Worm (Caenorhabditis elegans): ENCODE measurements around the gene best-9.
A peak's percentile ranks its signal among the peaks of the same experiment; 100 is the strongest.

best-9 gene

DNA sequence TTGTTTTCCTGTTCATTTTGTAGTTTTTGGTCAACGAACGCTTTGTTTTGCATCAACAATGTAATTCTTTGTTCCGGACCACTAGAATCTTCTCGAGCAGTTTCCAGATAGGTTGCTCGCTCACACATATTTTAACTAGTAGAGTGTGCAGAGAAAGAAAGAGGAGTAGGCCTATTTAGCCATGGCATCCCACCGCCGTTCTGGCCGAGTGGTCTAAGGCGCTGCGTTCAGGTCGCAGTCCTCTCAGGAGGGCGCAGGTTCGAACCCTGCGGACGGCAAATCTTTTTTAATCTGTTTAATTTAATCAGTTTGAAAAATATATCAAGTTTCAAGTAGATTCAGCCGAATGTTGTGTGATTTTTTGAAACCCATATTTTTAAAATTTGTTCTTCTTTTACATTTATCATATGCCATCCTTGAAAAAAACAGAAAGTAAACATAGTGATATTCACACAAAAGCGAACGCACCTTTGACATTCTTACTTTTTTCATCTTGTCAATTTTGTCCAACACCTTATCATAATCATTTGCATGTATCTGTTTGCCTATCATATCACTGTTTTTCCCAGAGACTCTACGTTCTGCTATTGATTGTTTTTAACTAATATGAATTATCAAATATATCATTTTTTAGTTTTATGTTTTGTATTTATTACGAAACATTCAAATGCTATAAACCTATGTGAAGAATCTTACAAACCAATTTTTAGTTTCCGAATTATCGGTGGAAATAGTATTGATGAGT lies 3.7 kb upstream of the best-9 start, which contains the start of gene try-3 (continued):
- peak; percentile 73 for TF ChIP-seq lin-13 (GFP tag; optimal IDR thresholded peaks at IDR 0.05)
- TF ChIP-seq hlh-4 (tag; optimal IDR thresholded peaks at IDR 0.05): no peak
- TF ChIP-seq C34B4.2 (tag; optimal IDR thresholded peaks at IDR 0.05): no peak
- TF ChIP-seq ama-1 (optimal IDR thresholded peaks at IDR 0.05): no peak
- no peak for TF ChIP-seq nhr-84 (tag; optimal IDR thresholded peaks at IDR 0.05)
- peak; percentile 50 for TF ChIP-seq unc-86 (tag; optimal IDR thresholded peaks at IDR 0.05)
- peak; percentile 52 for TF ChIP-seq pax-3 (tag; optimal IDR thresholded peaks at IDR 0.05)
- TF ChIP-seq sox-4 (tag; optimal IDR thresholded peaks at IDR 0.05): no peak
- peak; percentile 54 for TF ChIP-seq lir-3 (tag; optimal IDR thresholded peaks at IDR 0.05; ENCODE audit: poor library complexity)
- peak; percentile 60 for TF ChIP-seq nhr-19 (GFP tag; conservative IDR thresholded peaks at IDR 0.05)
- TF ChIP-seq nhr-20 (tag; optimal IDR thresholded peaks at IDR 0.05): peak; percentile 79
- TF ChIP-seq hlh-17 (GFP tag; optimal IDR thresholded peaks at IDR 0.05; ENCODE audit: borderline replicate concordance): no peak
- no peak for TF ChIP-seq lin-39 (tag; optimal IDR thresholded peaks at IDR 0.05)
- no peak for TF ChIP-seq pag-3 (tag; optimal IDR thresholded peaks at IDR 0.05; ENCODE audit: borderline replicate concordance, insufficient read depth)
- peak; percentile 64 for TF ChIP-seq tbx-2 (tag; optimal IDR thresholded peaks at IDR 0.05)
- TF ChIP-seq ztf-11 (tag; optimal IDR thresholded peaks at IDR 0.05): peak in 1 of 2 experiments; percentile 31
- no peak for TF ChIP-seq sptf-1 (tag; optimal IDR thresholded peaks at IDR 0.05)
- no peak for TF ChIP-seq sup-37 (GFP tag; optimal IDR thresholded peaks at IDR 0.05)
- TF ChIP-seq nhr-28 (tag; optimal IDR thresholded peaks at IDR 0.05): no peak
- TF ChIP-seq vab-15 (tag; optimal IDR thresholded peaks at IDR 0.05): no peak
- peak; percentile 2 for TF ChIP-seq F16B12.6 (tag; optimal IDR thresholded peaks at IDR 0.05)
- TF ChIP-seq nhr-11 (tag; optimal IDR thresholded peaks at IDR 0.05): no peak
- TF ChIP-seq egl-27 (tag; optimal IDR thresholded peaks at IDR 0.05): no peak
- no peak for TF ChIP-seq mef-2 (tag; optimal IDR thresholded peaks at IDR 0.05)
- no peak for TF ChIP-seq unc-98 (GFP tag; IDR thresholded peaks at IDR 0.05)
- peak; percentile 43 for TF ChIP-seq fkh-10 (GFP tag; optimal IDR thresholded peaks at IDR 0.05)
- peak; percentile 65 for TF ChIP-seq C16A3.4 (tag; optimal IDR thresholded peaks at IDR 0.05)
- TF ChIP-seq blmp-1 (tag; optimal IDR thresholded peaks at IDR 0.05): no peak
- TF ChIP-seq nhr-90 (tag; optimal IDR thresholded peaks at IDR 0.05; ENCODE audit: poor library complexity): peak; percentile 59
- TF ChIP-seq lin-35 (GFP tag; optimal IDR thresholded peaks at IDR 0.05): peak; percentile 75 to 78
- peak; percentile 74 for TF ChIP-seq swsn-7 (tag; optimal IDR thresholded peaks at IDR 0.05)
- TF ChIP-seq ztf-4 (tag; optimal IDR thresholded peaks at IDR 0.05): no peak
- no peak for TF ChIP-seq aly-2 (tag; optimal IDR thresholded peaks at IDR 0.05)
- no peak for TF ChIP-seq snpc-4 (tag; optimal IDR thresholded peaks at IDR 0.05)
- peak; percentile 37; the same call in 1 of the 2 replicates for TF ChIP-seq mab-9 (GFP tag; IDR thresholded peaks at IDR 0.05)
- no peak for TF ChIP-seq pqm-1 (tag; optimal IDR thresholded peaks at IDR 0.05)
- peak; percentile 53; the same call in 1 of the 2 replicates for TF ChIP-seq ceh-88 (GFP tag; IDR thresholded peaks at IDR 0.05)
- TF ChIP-seq egl-13 (tag; optimal IDR thresholded peaks at IDR 0.05): peak; percentile 66
- peak; percentile 82 for TF ChIP-seq fkh-8 (tag; optimal IDR thresholded peaks at IDR 0.05)
- TF ChIP-seq unc-62 (GFP tag; optimal IDR thresholded peaks at IDR 0.05): no peak
- no peak for TF ChIP-seq alr-1 (tag; optimal IDR thresholded peaks at IDR 0.05; ENCODE audit: borderline replicate concordance)
- peak; percentile 69 for TF ChIP-seq dsc-1 (tag; optimal IDR thresholded peaks at IDR 0.05)
- no peak for TF ChIP-seq ces-1 (GFP tag; optimal IDR thresholded peaks at IDR 0.05)
- peak; percentile 72 for TF ChIP-seq skn-1 (tag; optimal IDR thresholded peaks at IDR 0.05)
- peak; percentile 75 for TF ChIP-seq nhr-47 (tag; optimal IDR thresholded peaks at IDR 0.05)
- TF ChIP-seq ceh-8 (GFP tag; optimal IDR thresholded peaks at IDR 0.05): peak; percentile 55
- TF ChIP-seq ceh-82 (tag; optimal IDR thresholded peaks at IDR 0.05): peak; percentile 30 to 70 (median 35)
- peak; percentile 22 for TF ChIP-seq nhr-237 (tag; optimal IDR thresholded peaks at IDR 0.05)
- TF ChIP-seq ceh-63 (GFP tag; optimal IDR thresholded peaks at IDR 0.05): no peak
- peak; percentile 52 for TF ChIP-seq grh-1 (GFP tag; IDR thresholded peaks at IDR 0.05)
- TF ChIP-seq nhr-76 (tag; optimal IDR thresholded peaks at IDR 0.05): no peak

Measured in whole organism, L1 larva.